Fruit fly (Drosophila melanogaster) whole organism, prepupa: ENCODE measurements around the gene ATPsyngamma.

ENCODE experiments used
- Gug ChIP-seq: fragments of 200-800 bp; sonication (Bioruptor generic); IDR thresholded peaks from 2 replicates; pipeline ENCODE4 v1.3.6; 2022; ENCODE audit warnings: missing biosample characterization, missing genetic modification characterization
- Sox102F ChIP-seq: fragments of 200-800 bp; sonication (Bioruptor generic); optimal IDR thresholded peaks from 2 replicates; lab custom pipeline; 2016; ENCODE audit warnings: missing biosample characterization, mild to moderate bottlenecking, missing genetic modification characterization
- Sox15 ChIP-seq: fragments of 200-800 bp; sonication (Bioruptor generic); optimal IDR thresholded peaks from 3 replicates; lab custom pipeline; 2016; ENCODE audit warnings: missing biosample characterization, missing genetic modification characterization

dm6 chr3R:29714314-29714713 is 34.6 kb downstream of the ATPsyngamma start, which contains the start of gene Obp99d:
- TF ChIP-seq Sox102F (GFP tag; lab: Kevin White, UChicago) (no peak), Sox15 (GFP tag; lab: Kevin White, UChicago) (no peak), Gug (GFP tag; lab: Robert Waterston, UW) (no peak)
